Fruit fly (Drosophila melanogaster): ENCODE results near the gene CG18294.

CG18294 gene

DNA sequence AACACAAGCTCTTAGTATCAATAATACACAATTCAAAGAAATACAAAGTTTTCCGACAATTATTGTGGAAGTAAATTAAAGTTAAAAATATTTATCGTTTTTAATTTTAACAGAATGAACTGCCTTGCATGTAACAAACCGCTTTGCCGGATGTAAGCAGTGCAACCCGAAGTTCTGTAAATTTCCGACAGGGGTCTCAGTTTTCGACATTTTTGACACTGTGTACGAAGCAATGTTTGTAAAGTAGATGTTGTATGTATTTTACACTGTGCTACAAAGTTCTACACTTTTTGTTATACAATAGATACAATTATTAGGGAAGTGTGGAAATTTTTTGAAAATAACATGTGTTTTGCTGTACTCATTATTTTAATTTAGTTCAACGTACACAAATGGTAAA lies 41.2 kb upstream of the CG18294 start (continued):
- TF ChIP-seq slbo (GFP tag; IDR thresholded peaks at IDR 0.05), result peak; percentile 95
- peak; percentile 82 for TF ChIP-seq sima (GFP tag; optimal IDR thresholded peaks at IDR 0.05)
- TF ChIP-seq CG1602 (GFP tag; optimal IDR thresholded peaks at IDR 0.05), result peak; percentile 79
- peak; percentile 45; the same call in 1 of the 3 replicates for TF ChIP-seq HLH4C (GFP tag; IDR thresholded peaks at IDR 0.05; ENCODE audit: partially characterized antibody)
- TF ChIP-seq Dll (GFP tag; IDR thresholded peaks at IDR 0.05; ENCODE audit: partially characterized antibody), result no peak
- TF ChIP-seq CG12236 (GFP tag; optimal IDR thresholded peaks at IDR 0.05), result peak; percentile 78
- TF ChIP-seq dpn (GFP tag; optimal IDR thresholded peaks at IDR 0.05), result peak; percentile 68 to 97
- TF ChIP-seq gro (GFP tag; optimal IDR thresholded peaks at IDR 0.05), result peak; percentile 96
- TF ChIP-seq fru (optimal IDR thresholded peaks at IDR 0.05), result no peak
- peak; percentile 67 for TF ChIP-seq CG15269 (tag; optimal IDR thresholded peaks at IDR 0.05)
- TF ChIP-seq Sox100B (GFP tag; optimal IDR thresholded peaks at IDR 0.05), result peak; percentile 67
- TF ChIP-seq MTF-1 (GFP tag; optimal IDR thresholded peaks at IDR 0.05; ENCODE audit: borderline replicate concordance), result peak; percentile 90
- no peak; the same call in 1 of the 2 replicates for TF ChIP-seq crol (GFP tag; IDR thresholded peaks at IDR 0.05)
- TF ChIP-seq sna (GFP tag; IDR thresholded peaks at IDR 0.05; ENCODE audit: partially characterized antibody), result no peak
- peak; percentile 63 for TF ChIP-seq CG11723 (GFP tag; optimal IDR thresholded peaks at IDR 0.05)
- TF ChIP-seq chn (GFP tag; optimal IDR thresholded peaks at IDR 0.05), result peak; percentile 75
- TF ChIP-seq CG3995 (GFP tag; optimal IDR thresholded peaks at IDR 0.05), result peak; percentile 59
- peak; percentile 86 for TF ChIP-seq CG12104 (GFP tag; optimal IDR thresholded peaks at IDR 0.05)
- TF ChIP-seq D (optimal IDR thresholded peaks at IDR 0.05), result no peak
- TF ChIP-seq D (GFP tag; optimal IDR thresholded peaks at IDR 0.05), result peak; percentile 73
- TF ChIP-seq CG11398 (GFP tag; optimal IDR thresholded peaks at IDR 0.05), result peak; percentile 50
- TF ChIP-seq CG17385 (GFP tag; optimal IDR thresholded peaks at IDR 0.05), result peak; percentile 60
- no peak for TF ChIP-seq CG8924 (tag; optimal IDR thresholded peaks at IDR 0.05)
- TF ChIP-seq Fer1 (GFP tag; optimal IDR thresholded peaks at IDR 0.05), result no peak
- TF ChIP-seq CG6765 (GFP tag; optimal IDR thresholded peaks at IDR 0.05), result peak; percentile 90
- peak; percentile 78 for TF ChIP-seq CG13894 (tag; optimal IDR thresholded peaks at IDR 0.05)
- TF ChIP-seq CG15011 (GFP tag; optimal IDR thresholded peaks at IDR 0.05), result peak; percentile 70
- peak; percentile 33 for TF ChIP-seq YL-1 (GFP tag; optimal IDR thresholded peaks at IDR 0.05)
- peak; percentile 49; the same call in 2 of the 3 replicates for TF ChIP-seq vnd (GFP tag; IDR thresholded peaks at IDR 0.05; ENCODE audit: partially characterized antibody)
- TF ChIP-seq BtbVII (GFP tag; optimal IDR thresholded peaks at IDR 0.05), result peak; percentile 74
- TF ChIP-seq CG13775 (GFP tag; optimal IDR thresholded peaks at IDR 0.05), result peak; percentile 84
- peak; percentile 85 for TF ChIP-seq CG2875 (GFP tag; optimal IDR thresholded peaks at IDR 0.05)
- peak; percentile 74 for TF ChIP-seq da (GFP tag; optimal IDR thresholded peaks at IDR 0.05)
- no peak for TF ChIP-seq zf30C (GFP tag; optimal IDR thresholded peaks at IDR 0.05)
- TF ChIP-seq Max (GFP tag; optimal IDR thresholded peaks at IDR 0.05), result peak; percentile 86
- TF ChIP-seq her (GFP tag; optimal IDR thresholded peaks at IDR 0.05), result peak; percentile 84
- peak; percentile 48 for TF ChIP-seq cwo (GFP tag; optimal IDR thresholded peaks at IDR 0.05)
- peak; percentile 27; the same call in 1 of the 2 replicates for TF ChIP-seq Ravus (GFP tag; IDR thresholded peaks at IDR 0.05)
- peak; percentile 27 for TF ChIP-seq ac (GFP tag; optimal IDR thresholded peaks at IDR 0.05)
- no peak for TF ChIP-seq PHDP (tag; optimal IDR thresholded peaks at IDR 0.05)
- peak; percentile 59 for TF ChIP-seq CG33557 (GFP tag; optimal IDR thresholded peaks at IDR 0.05)
- TF ChIP-seq CG31441 (GFP tag; IDR thresholded peaks at IDR 0.05), result peak; percentile 78
- TF ChIP-seq luna (GFP tag; optimal IDR thresholded peaks at IDR 0.05), result peak; percentile 95
- peak; percentile 71 for TF ChIP-seq Ssrp (tag; optimal IDR thresholded peaks at IDR 0.05)
- TF ChIP-seq wor (GFP tag; IDR thresholded peaks at IDR 0.05), result peak; percentile 60
- TF ChIP-seq CG10462 (GFP tag; optimal IDR thresholded peaks at IDR 0.05), result peak; percentile 37
- no peak for TF ChIP-seq eve (GFP tag; optimal IDR thresholded peaks at IDR 0.05)
- TF ChIP-seq CG6854 (GFP tag; optimal IDR thresholded peaks at IDR 0.05), result peak; percentile 61
- TF ChIP-seq CG10654 (GFP tag; optimal IDR thresholded peaks at IDR 0.05), result peak; percentile 97
- TF ChIP-seq Taf1 (GFP tag; IDR thresholded peaks at IDR 0.05), result peak; percentile 64; the same call in 1 of the 2 replicates
- peak; percentile 92 for TF ChIP-seq CG1233 (GFP tag; optimal IDR thresholded peaks at IDR 0.05)

Data from whole organism, embryonic.